Fruit fly (Drosophila melanogaster) whole organism: ENCODE data around the gene CG6753.

Source experiments
- CG8478 ChIP-seq: fragments of >200 bp; optimal IDR thresholded peaks from 2 replicates; lab custom pipeline; 2018; ENCODE audit warnings: inconsistent platforms
- psq ChIP-seq: fragments of >200 bp; optimal IDR thresholded peaks from 2 replicates; lab custom pipeline; 2017
- usp ChIP-seq: fragments of >200 bp; optimal IDR thresholded peaks from 2 replicates; lab custom pipeline; 2017; ENCODE audit warnings: missing biosample characterization, missing genetic modification characterization, mixed read lengths

- TF ChIP-seq CG8478 (lab: Kevin White, UChicago) (no peak), psq (lab: Kevin White, UChicago) (no peak), usp (GFP tag; lab: Kevin White, UChicago) (no peak)
Observed at dm6 chr3R:12611973-12612372, 30.3 kb downstream of the CG6753 start.
